Worm (Caenorhabditis elegans) whole organism, L1 larva: Measurements from ENCODE around the gene str-55.

Source experiments
- C34B4.2 ChIP-seq: sonication (generic microtip); optimal IDR thresholded peaks from 2 replicates; lab custom pipeline; 2017; ENCODE audit warnings: mild to moderate bottlenecking, missing genetic modification characterization, missing compliant biosample characterization
- elt-3 ChIP-seq, 6 experiments: fragments of 150-350 bp in 1 of 6; sonication (generic microtip); optimal IDR thresholded peaks; 2 replicates each; lab custom pipeline; 2017 to 2018; ENCODE audit warnings: missing biosample characterization in 6 of 6, missing genetic modification characterization in 6 of 6, inconsistent platforms in 1 of 6
- fos-1 ChIP-seq: fragments of 150-350 bp; optimal IDR thresholded peaks from 2 replicates; lab custom pipeline; 2014; ENCODE audit warnings: missing biosample characterization, missing genetic modification characterization
- lin-35 ChIP-seq, 2 experiments: fragments of 150-350 bp; optimal IDR thresholded peaks; 2 replicates each; lab custom pipeline; 2014; ENCODE audit warnings: missing biosample characterization in 2 of 2, missing genetic modification characterization in 2 of 2, missing genetic modification reagents in 2 of 2
- nhr-12 ChIP-seq: sonication (generic microtip); optimal IDR thresholded peaks from 2 replicates; lab custom pipeline; 2017; ENCODE audit warnings: missing biosample characterization, missing genetic modification characterization
- nhr-84 ChIP-seq: sonication (generic microtip); optimal IDR thresholded peaks from 2 replicates; lab custom pipeline; 2017; ENCODE audit warnings: missing biosample characterization, missing genetic modification characterization
- pqm-1 ChIP-seq: sonication (generic microtip); optimal IDR thresholded peaks from 3 replicates; lab custom pipeline; 2017; ENCODE audit warnings: missing biosample characterization, missing genetic modification characterization
- snpc-4 ChIP-seq: fragments of 150-350 bp; optimal IDR thresholded peaks from 2 replicates; lab custom pipeline; 2014; ENCODE audit warnings: missing biosample characterization, missing genetic modification characterization
- unc-130 ChIP-seq: fragments of 150-350 bp; optimal IDR thresholded peaks from 2 replicates; lab custom pipeline; 2017; ENCODE audit warnings: missing biosample characterization, missing genetic modification characterization, inconsistent platforms
- unc-30 ChIP-seq: sonication (generic microtip); optimal IDR thresholded peaks from 2 replicates; lab custom pipeline; 2017; ENCODE audit warnings: missing biosample characterization, missing genetic modification characterization
- unc-62 ChIP-seq: fragments of 150-350 bp; optimal IDR thresholded peaks from 2 replicates; lab custom pipeline; 2014; ENCODE audit warnings: missing biosample characterization, missing genetic modification reagents, missing genetic modification characterization
- zag-1 ChIP-seq: fragments of 150-350 bp; optimal IDR thresholded peaks from 2 replicates; lab custom pipeline; 2014; ENCODE audit warnings: missing biosample characterization, missing genetic modification characterization
- ztf-11 ChIP-seq, 2 experiments: sonication (generic microtip); optimal IDR thresholded peaks; 2 replicates each; lab custom pipeline; 2016 to 2017; ENCODE audit warnings: missing genetic modification characterization in 2 of 2, missing biosample characterization in 1 of 2, missing compliant biosample characterization in 1 of 2
- ztf-4 ChIP-seq: fragments of 150-350 bp; optimal IDR thresholded peaks from 2 replicates; lab custom pipeline; 2014; ENCODE audit warnings: missing biosample characterization, missing genetic modification characterization

ce11 chrV:16388268-16388667 lies 28.6 kb downstream of the str-55 start, which contains the start of gene sri-65:
- no peak for TF ChIP-seq ztf-4 (tag; lab: Kevin White, UChicago)
- no peak for TF ChIP-seq ztf-11 (tag; optimal IDR thresholded peaks at IDR 0.05; lab: Kevin White, UChicago)
- no peak for TF ChIP-seq nhr-12 (tag; lab: Kevin White, UChicago)
- TF ChIP-seq unc-30 (tag; lab: Kevin White, UChicago) = no peak
- TF ChIP-seq snpc-4 (tag; lab: Kevin White, UChicago) = no peak
- no peak for TF ChIP-seq unc-130 (tag; lab: Kevin White, UChicago)
- TF ChIP-seq unc-62 (GFP tag; lab: Kevin White, UChicago) = no peak
- no peak for TF ChIP-seq C34B4.2 (tag; lab: Kevin White, UChicago)
- TF ChIP-seq lin-35 (GFP tag; optimal IDR thresholded peaks at IDR 0.05; lab: Kevin White, UChicago) = no peak
- no peak for TF ChIP-seq nhr-84
- no peak for TF ChIP-seq fos-1 (tag; lab: Kevin White, UChicago)
- no peak for TF ChIP-seq pqm-1 (tag; lab: Kevin White, UChicago)
- TF ChIP-seq elt-3 (tag; optimal IDR thresholded peaks at IDR 0.05; lab: Kevin White, UChicago) = no peak
- TF ChIP-seq zag-1 (tag; lab: Kevin White, UChicago) = no peak
